Fruit fly (Drosophila melanogaster) whole organism: Measurements from ENCODE around the gene wit.

Experiments
- CG8478 ChIP-seq: fragments of >200 bp; optimal IDR thresholded peaks from 2 replicates; lab custom pipeline; 2018; ENCODE audit warnings: inconsistent platforms
- Dll ChIP-seq: fragments of >200 bp; optimal IDR thresholded peaks from 2 replicates; lab custom pipeline; 2017
- EcR ChIP-seq, 2 experiments: fragments of >200 bp; optimal IDR thresholded peaks; 2 replicates each; lab custom pipeline; 2017; ENCODE audit warnings: missing biosample characterization in 2 of 2, missing genetic modification characterization in 2 of 2, missing genetic modification reagents in 2 of 2
- pan ChIP-seq: fragments of >200 bp; optimal IDR thresholded peaks from 2 replicates; lab custom pipeline; 2017
- psq ChIP-seq: fragments of >200 bp; optimal IDR thresholded peaks from 2 replicates; lab custom pipeline; 2017
- usp ChIP-seq: fragments of >200 bp; optimal IDR thresholded peaks from 2 replicates; lab custom pipeline; 2017; ENCODE audit warnings: missing biosample characterization, missing genetic modification characterization, mixed read lengths

Gene wit

DNA sequence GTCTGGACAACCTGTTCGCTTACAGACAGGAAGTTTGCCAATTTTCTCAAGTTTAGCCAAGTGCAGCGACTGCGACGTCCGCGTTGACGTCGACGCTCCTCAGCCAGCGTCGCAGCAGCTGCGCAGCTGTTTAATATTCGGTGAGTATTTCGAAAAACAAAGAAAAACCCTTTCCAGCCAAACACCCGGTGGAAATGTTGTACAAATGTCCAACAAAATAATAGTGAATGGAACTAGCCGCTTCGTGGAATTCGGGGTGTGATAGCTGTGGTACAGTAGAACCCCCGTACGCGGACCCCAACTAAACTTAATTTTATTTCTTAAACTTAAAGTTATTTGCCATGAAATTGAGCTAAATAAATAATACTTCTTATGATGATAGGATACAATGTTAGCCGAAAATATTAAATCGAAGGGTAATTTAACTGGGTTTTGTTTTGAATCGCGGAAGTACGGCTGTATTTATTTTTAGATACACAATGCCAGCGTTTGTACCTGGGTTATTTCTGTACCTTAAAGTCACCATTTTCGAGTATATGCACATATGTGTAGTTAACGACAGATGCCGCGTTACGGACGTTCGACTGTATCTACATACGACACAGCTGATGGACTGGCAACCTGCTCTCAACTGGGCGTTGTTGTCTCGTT is 37.5 kb upstream of the wit start:
- no peak for TF ChIP-seq Dll (lab: Kevin White, UChicago)
- TF ChIP-seq usp: no peak
- TF ChIP-seq pan: no peak
- no peak for TF ChIP-seq psq (lab: Kevin White, UChicago)
- no peak for TF ChIP-seq CG8478
- TF ChIP-seq EcR (GFP tag; optimal IDR thresholded peaks at IDR 0.05; lab: Kevin White, UChicago): no peak

DNA sequence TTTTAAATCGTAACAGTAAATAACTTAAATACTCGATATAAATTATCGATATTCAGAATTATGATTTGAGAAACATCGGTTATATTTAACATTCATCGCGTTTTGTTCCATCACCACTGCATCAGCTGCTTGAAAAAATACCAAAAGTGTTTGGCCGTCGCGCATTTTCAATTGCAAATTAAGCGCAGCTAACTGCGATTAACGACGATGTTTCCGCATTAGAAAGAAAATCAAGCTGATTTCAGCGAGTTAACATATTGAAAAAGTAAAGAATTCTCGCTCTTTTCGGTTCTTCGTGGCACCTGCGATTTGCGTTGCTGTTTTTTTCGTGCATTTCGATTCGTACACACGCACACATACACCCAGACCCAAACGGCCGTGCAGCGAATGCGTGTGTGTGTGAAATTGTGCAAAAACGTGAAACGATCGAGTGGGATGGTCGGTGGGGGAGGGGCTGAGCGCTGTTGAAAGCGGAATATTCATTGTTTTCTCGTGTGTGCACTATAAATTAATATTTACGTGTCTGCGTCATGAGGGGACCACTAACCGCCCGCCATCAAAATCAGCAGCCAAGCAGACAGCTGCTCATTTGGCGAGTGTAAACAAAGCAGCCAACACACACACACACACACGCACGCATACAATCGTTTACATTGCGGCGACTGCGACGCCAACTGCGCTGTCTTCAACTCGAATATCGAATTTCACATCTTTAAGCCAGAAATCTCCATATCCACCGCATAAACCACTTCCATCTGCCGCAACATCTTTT is 36.7 kb upstream of the wit start, which contains the start of gene Ack:
Gene Ack (plus strand): TSS at position 115 of the 772 bp plus-strand sequence.
- TF ChIP-seq pan: no peak
- TF ChIP-seq psq (lab: Kevin White, UChicago): no peak
- no peak for TF ChIP-seq Dll (lab: Kevin White, UChicago)
- TF ChIP-seq CG8478: peak; percentile 52
- no peak for TF ChIP-seq EcR (GFP tag; optimal IDR thresholded peaks at IDR 0.05; lab: Kevin White, UChicago)

DNA sequence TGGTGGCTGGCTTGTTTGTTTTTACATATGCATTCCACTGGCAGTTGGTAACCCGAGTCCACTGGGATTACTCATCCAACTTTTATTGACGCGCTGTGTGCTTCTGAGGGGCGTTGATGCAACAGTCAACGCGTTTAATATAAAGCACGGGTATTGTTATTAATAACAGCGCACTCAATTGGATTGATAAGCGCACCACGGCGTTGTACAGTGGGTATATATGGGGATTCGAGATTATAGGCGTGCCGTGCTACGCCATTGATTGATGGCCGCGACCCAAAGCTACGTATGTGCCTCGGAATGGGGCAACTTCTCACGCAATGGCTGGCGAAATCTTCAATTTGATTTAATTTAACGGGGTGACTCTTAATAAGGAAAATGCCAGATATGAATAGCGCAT is 35.6 kb upstream of the wit start:
- no peak for TF ChIP-seq CG8478

DNA sequence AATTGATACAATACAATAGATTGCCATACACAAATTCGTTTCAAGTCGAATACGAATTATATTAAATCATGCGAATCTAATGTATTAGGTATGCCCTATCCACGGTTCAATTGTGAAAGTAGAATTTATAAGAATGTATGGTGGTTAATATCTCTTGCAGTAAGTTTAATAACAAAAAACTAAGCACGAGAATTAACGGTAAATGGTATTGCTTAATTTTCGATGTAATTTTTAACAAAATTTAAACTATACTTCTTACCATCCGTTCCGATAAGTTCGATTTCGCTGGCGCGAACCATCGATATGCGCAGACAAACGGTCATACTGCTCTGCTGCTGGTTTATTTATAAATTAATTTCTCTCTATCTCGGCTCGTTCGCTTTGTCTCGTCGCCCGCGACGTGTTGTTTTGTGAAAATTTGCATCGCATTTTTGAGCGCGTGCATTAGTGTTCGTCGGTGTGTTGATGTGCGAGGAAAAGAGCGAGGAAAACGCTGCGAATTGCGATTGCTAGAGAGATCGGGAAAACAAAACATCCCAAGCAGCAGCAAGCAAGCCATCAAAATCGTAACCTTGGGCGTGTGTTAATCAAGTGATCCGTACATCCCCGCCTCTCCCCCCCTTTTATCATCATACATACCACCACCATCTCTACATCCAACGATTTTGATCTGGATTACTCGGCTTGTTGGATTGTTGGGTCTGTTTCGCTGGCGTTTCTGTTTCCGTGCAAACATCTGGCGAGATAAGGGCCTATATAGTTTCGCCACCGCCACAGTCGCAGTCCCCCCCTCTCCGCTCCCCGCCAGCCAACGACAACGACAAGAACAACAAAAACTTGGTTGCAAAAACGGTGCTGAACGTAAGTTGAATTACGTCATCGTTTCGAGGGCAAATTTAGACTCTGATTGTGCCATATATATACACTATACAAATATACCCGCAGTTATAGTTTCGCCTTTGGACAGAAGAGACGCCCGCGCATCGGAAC is 32.0 kb upstream of the wit start, which contains the start of gene Fit1:
Gene Fit1 (plus strand): TSS at position 307 of the 990 bp plus-strand sequence.
- TF ChIP-seq CG8478: no peak
- no peak for TF ChIP-seq psq (lab: Kevin White, UChicago)
- no peak for TF ChIP-seq EcR (GFP tag; optimal IDR thresholded peaks at IDR 0.05; lab: Kevin White, UChicago)
- no peak for TF ChIP-seq Dll (lab: Kevin White, UChicago)
- no peak for TF ChIP-seq pan
- no peak for TF ChIP-seq usp

DNA sequence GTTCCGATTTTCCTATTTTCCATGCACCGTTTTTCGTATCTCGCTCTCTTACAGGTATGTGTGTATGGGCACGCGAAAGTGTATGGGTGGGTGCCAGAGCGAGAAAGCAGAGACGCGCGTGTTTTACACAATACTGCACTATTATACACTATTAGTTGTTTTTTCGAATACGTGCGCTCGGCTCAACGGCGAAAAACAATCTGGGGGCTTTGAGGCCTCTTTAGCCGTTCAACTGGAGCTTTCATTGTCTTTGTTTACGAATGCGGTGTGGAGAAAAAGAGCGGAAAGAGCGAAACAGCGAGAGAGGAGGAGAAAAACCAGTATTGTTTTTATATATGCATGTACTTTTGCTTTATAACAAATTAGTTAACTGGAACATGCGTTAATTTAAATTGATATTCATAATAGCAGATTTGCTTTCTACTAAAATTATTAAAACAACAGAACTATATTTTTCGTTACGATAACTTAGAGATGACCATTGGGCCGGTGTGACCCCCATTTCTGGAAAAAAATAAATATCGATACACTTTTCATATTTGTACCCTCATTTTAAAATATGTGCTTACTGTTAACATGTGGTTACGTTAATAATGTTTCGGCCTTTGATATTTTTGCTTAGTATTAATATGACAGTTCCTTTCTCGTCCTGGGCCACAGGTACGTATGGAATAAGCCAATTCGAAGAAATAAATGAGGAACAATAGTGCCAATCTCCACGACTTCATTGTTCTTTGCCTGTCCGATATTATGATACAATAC is 31.2 kb upstream of the wit start, which contains the start of gene CG14995:
Gene CG14995 (minus strand): TSS at position 761 of the 762 bp plus-strand sequence.
- TF ChIP-seq psq (lab: Kevin White, UChicago) (peak; percentile 74), usp (no peak)

DNA sequence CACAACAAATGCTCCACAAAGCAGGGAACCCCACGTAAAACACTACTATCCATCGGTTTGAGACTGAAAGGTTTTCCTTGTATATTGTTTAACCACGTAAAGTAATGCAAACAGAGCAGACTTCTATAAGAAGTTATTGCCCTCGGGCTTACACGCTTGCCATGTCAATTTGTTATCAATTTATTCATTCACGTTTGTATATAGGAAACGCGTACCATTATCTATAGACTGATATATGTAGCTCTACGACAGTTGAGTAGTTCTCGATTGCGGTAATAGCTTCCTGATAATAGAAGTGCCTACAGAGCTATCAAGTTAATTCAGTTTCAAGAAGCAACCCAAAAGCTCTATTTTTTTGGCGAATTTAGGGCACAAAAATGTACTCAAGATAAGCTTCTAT is 27.7 kb upstream of the wit start:
- peak in 1 of 2 experiments; percentile 29 for TF ChIP-seq EcR (GFP tag; optimal IDR thresholded peaks at IDR 0.05; lab: Kevin White, UChicago)
- TF ChIP-seq pan: no peak

DNA sequence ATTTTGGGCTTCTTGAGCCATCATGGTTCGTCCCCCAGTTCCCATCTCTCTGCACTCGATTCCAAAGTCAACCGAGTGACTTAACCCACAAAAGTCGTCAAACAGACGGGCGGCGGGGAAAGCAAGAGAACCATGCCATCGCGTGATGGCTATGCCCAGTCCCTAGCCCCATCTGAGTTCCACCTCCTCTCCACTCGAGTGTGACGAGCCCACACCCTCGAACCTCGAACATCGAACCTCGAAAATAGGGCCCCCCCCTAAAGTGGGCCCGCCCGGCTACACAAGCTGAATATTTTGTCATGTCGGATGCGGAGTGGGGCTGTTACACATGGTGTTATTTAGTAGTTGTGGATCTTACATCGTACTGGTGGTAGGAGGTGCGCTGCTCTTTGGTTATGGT is 25.0 kb upstream of the wit start:
- no peak for TF ChIP-seq Dll (lab: Kevin White, UChicago)

DNA sequence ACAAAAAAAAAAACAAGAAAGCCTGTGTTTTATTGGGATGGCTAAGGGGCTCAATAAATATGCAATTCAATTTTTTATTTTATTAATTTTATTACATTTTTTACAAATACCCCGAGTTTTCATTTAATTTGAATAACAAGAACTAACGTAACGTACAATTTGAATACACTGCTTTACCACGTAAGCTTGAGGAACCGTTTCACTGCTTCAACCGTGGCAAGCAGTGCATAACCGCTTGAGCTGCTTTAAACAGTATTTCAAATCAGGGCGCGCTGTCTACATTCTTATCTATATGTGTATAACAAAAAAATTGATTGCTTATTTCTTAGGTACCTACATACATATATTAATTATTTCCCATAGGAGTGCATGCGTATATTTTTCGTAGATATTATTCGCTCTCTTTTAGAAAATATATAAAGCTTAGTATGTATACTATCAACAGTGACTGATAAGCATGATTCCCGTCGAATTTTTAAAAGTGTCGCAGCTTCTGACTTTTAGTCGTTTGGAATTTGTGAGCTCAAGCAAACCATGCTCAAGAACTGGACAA is 21.3 kb upstream of the wit start, which contains the start of gene CG14990:
Gene CG14990 (plus strand): TSS at position 503 of the 553 bp plus-strand sequence.
- TF ChIP-seq usp (no peak), CG8478 (no peak), psq (lab: Kevin White, UChicago) (no peak)

DNA sequence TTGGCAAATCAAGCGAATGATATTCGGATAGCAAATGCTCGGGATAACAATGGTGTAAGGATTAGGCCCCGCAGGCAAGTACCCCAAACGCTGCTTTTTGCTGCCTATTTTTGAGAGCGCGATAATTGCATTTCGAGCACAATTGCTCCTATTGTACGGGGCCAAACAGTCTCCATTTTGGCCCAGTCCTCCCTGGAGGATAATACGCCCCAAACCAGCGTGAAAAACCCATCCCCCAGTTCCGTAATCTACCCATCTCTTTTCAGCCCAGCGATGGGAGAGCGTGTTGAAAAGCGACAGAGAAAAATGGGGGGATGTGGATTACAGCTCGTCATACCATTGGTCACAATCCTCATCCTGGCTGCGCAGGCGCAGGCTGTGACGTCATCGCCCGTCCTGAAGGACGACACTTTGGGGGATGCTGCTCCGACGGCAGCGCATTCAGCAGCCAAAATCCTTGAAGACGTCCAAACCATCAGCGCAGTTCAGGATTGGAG is 17.2 kb upstream of the wit start, which contains the start of gene Gad1:
Gene Gad1 (minus strand): TSS at position 51 of the 497 bp plus-strand sequence.
- no peak for TF ChIP-seq Dll (lab: Kevin White, UChicago)

DNA sequence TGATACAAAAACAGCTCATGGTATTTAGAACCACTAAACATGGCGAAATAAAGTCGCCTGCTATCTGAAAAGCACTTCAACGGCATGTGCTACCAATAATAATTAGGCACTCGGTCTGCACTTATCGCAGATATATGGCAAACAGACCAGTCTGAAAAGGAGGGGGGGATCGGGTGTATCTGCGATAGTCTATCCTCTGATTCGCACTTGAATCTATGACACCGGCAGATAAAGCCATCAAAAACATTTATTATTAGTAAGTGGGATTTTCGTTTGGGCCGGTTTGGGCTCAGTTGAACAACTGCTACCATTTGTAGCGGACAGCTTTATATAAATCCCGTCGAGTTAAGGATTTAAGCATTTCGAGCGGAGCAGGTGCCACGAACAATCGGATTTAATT is 15.8 kb upstream of the wit start, which contains the start of gene CG14989:
Gene CG14989 (plus strand): TSS at position 301 of the 400 bp plus-strand sequence.
- TF ChIP-seq pan (no peak), usp (no peak), Dll (lab: Kevin White, UChicago) (no peak), psq (lab: Kevin White, UChicago) (no peak), EcR (GFP tag; optimal IDR thresholded peaks at IDR 0.05; lab: Kevin White, UChicago) (no peak), CG8478 (no peak)

DNA sequence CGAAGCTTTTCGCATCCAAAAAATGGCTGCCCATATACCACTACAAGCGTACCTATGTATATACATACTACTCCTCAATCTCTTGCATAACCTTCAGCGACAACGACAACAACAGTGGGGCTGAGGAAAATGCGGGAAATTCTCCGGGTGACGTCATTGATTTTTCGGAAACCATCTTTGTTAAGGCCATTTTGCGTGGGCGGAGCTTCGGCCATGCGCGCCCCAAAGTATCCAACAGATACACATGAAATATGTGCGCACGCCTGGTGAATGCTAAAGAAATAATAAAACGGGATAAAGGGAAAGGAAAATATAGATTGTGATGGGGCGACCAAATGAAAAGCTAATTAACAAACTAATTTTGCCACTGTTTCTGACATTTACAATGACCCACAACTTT is 14.3 kb upstream of the wit start:
- TF ChIP-seq EcR (GFP tag; optimal IDR thresholded peaks at IDR 0.05; lab: Kevin White, UChicago) (no peak), usp (no peak), pan (no peak), psq (lab: Kevin White, UChicago) (no peak), Dll (lab: Kevin White, UChicago) (no peak)

DNA sequence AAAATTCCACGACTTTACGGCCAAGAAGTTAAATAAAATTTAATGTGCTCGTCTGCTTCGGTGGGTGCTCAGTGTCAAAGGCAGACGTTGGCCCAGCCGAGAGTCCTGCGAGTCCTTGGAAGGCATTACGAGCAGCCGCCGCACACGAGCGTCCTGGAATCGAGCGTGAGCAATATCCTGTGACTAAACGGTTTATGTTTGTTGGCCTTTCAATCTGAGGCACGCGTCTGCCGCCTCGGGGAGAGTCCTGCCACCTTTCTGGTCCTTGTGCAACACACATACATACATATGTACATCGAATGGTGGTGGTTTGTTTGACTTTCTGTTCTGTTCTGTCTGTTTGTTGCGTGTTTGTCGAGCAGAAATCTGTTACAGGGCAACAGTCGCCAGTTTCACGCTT is 11.9 kb upstream of the wit start:
- TF ChIP-seq pan (no peak), EcR (GFP tag; optimal IDR thresholded peaks at IDR 0.05; lab: Kevin White, UChicago) (no peak), Dll (lab: Kevin White, UChicago) (no peak), usp (no peak), psq (lab: Kevin White, UChicago) (no peak), CG8478 (no peak)
